Worm (Caenorhabditis elegans) whole organism, L4/young adult: ENCODE data around the gene ceh-30.

Experiments
- dao-5 ChIP-seq: sonication (generic microtip); optimal IDR thresholded peaks from 2 replicates; lab custom pipeline; 2016; ENCODE audit warnings: missing genotype, missing genetic modification characterization, moderate library complexity, missing compliant biosample characterization
- him-1 ChIP-seq: sonication (generic microtip); optimal IDR thresholded peaks from 2 replicates; lab custom pipeline; 2016; ENCODE audit warnings: missing genotype, missing genetic modification reagents, missing genetic modification characterization, missing compliant biosample characterization

DNA sequence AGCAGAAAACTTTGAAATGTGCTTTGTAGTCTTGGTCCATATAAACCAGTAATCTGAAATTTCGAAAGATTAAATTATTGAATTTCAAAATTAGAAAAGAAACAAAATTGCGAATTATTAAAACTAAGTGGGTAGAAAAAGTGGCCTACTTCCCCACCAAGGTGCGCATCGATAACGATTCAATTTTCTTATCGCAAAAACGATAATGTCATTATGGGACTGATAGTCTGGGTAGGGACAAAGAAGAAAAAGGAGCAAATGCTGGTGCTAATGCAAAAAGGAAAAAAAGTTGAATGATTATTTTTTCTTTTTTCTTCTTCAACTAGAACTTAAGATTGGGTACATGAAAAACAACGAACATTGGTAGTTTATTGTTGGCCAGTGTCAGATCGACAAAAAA lies 47.2 kb downstream of the ceh-30 start, which contains the start of gene gpcp-1:
- no peak for TF ChIP-seq him-1
- TF ChIP-seq dao-5 (tag; lab: Kevin White, UChicago): no peak
